Fruit fly (Drosophila melanogaster): ENCODE measurements around the gene Eogt.

Eogt gene

dm6 chr2L:2364200-2364754 is 16.6 kb upstream of the Eogt start (continued):
- no peak for TF ChIP-seq bcd (GFP tag; optimal IDR thresholded peaks at IDR 0.05)
- TF ChIP-seq Ravus (GFP tag; IDR thresholded peaks at IDR 0.05), result no peak
- no peak for TF ChIP-seq CG1603 (tag; optimal IDR thresholded peaks at IDR 0.05)
- TF ChIP-seq Mad (GFP tag; optimal IDR thresholded peaks at IDR 0.05), result no peak
- TF ChIP-seq CG6854 (GFP tag; optimal IDR thresholded peaks at IDR 0.05), result no peak
- peak; percentile 90 for TF ChIP-seq phol (tag; optimal IDR thresholded peaks at IDR 0.05)
- peak; percentile 27; the same call in 1 of the 2 replicates for TF ChIP-seq CG13287 (GFP tag; IDR thresholded peaks at IDR 0.05; ENCODE audit: partially characterized antibody)
- TF ChIP-seq CG42726 (GFP tag; IDR thresholded peaks at IDR 0.05; ENCODE audit: partially characterized antibody), result peak; percentile 40; the same call in 1 of the 2 replicates
- no peak for TF ChIP-seq Bdp1 (GFP tag; optimal IDR thresholded peaks at IDR 0.05)
- peak; percentile 19 for TF ChIP-seq CG13624 (GFP tag; optimal IDR thresholded peaks at IDR 0.05)
- peak; percentile 7 for TF ChIP-seq pzg (GFP tag; optimal IDR thresholded peaks at IDR 0.05)
- TF ChIP-seq bigmax (GFP tag; optimal IDR thresholded peaks at IDR 0.05), result no peak
- no peak for TF ChIP-seq zf30C (GFP tag; optimal IDR thresholded peaks at IDR 0.05)
- no peak for TF ChIP-seq CG11247 (GFP tag; IDR thresholded peaks at IDR 0.05)
- TF ChIP-seq CG7556 (GFP tag; optimal IDR thresholded peaks at IDR 0.05), result no peak
- no peak for TF ChIP-seq CG11093 (GFP tag; IDR thresholded peaks at IDR 0.05)
- no peak for TF ChIP-seq zen2 (GFP tag; IDR thresholded peaks at IDR 0.05; ENCODE audit: partially characterized antibody)
- no peak for TF ChIP-seq Doc3 (GFP tag; IDR thresholded peaks at IDR 0.05; ENCODE audit: partially characterized antibody)
- peak; percentile 1 for TF ChIP-seq CG3163 (GFP tag; optimal IDR thresholded peaks at IDR 0.05)
- no peak for TF ChIP-seq slp2 (GFP tag; optimal IDR thresholded peaks at IDR 0.05)
- no peak for TF ChIP-seq lbe (GFP tag; optimal IDR thresholded peaks at IDR 0.05)
- TF ChIP-seq salm (tag; optimal IDR thresholded peaks at IDR 0.05), result no peak
- no peak for TF ChIP-seq CG18011 (GFP tag; optimal IDR thresholded peaks at IDR 0.05)
- TF ChIP-seq hbn (GFP tag; IDR thresholded peaks at IDR 0.05; ENCODE audit: partially characterized antibody), result no peak
- peak; percentile 43; the same call in 1 of the 2 replicates for TF ChIP-seq ara (GFP tag; IDR thresholded peaks at IDR 0.05)
- no peak for TF ChIP-seq CG13775 (GFP tag; optimal IDR thresholded peaks at IDR 0.05)
- peak; percentile 61 for TF ChIP-seq knrl (GFP tag; IDR thresholded peaks at IDR 0.05; ENCODE audit: partially characterized antibody)
- TF ChIP-seq D (optimal IDR thresholded peaks at IDR 0.05), result peak; percentile 41
- no peak for TF ChIP-seq D (GFP tag; optimal IDR thresholded peaks at IDR 0.05)
- no peak for TF ChIP-seq fd3F (GFP tag; optimal IDR thresholded peaks at IDR 0.05)
- peak; percentile 64; the same call in 1 of the 3 replicates for TF ChIP-seq Opbp (GFP tag; IDR thresholded peaks at IDR 0.05; ENCODE audit: partially characterized antibody)
- TF ChIP-seq CG15073 (GFP tag; optimal IDR thresholded peaks at IDR 0.05), result no peak
- peak; percentile 6 for TF ChIP-seq Jarid2 (GFP tag; optimal IDR thresholded peaks at IDR 0.05)
- TF ChIP-seq CG17802 (tag; optimal IDR thresholded peaks at IDR 0.05), result no peak
- TF ChIP-seq CG9817 (tag; optimal IDR thresholded peaks at IDR 0.05), result no peak
- TF ChIP-seq ftz-f1 (GFP tag; optimal IDR thresholded peaks at IDR 0.05), result peak; percentile 97
- TF ChIP-seq sd (tag; optimal IDR thresholded peaks at IDR 0.05), result no peak
- no peak for TF ChIP-seq CG10959 (GFP tag; IDR thresholded peaks at IDR 0.05)
- TF ChIP-seq CG31441 (GFP tag; IDR thresholded peaks at IDR 0.05), result no peak; the same call in 1 of the 2 replicates
- TF ChIP-seq Dll (GFP tag; IDR thresholded peaks at IDR 0.05; ENCODE audit: partially characterized antibody), result 0 out of 4 replicates have a peak, but pooled peaks have one; percentile 33
- no peak for TF ChIP-seq E2f2 (GFP tag; IDR thresholded peaks at IDR 0.05)

Data from whole organism, embryonic.